Worm (Caenorhabditis elegans) whole organism, mixed stage, embryonic: ENCODE data around the gene C45H4.21.

Source experiments
- bed-3 ChIP-seq: fragments of 200-800 bp; sonication (Bioruptor generic); optimal IDR thresholded peaks from 3 replicates; lab custom pipeline; 2018; ENCODE audit warnings: mild to moderate bottlenecking, missing genetic modification characterization, moderate library complexity, missing compliant biosample characterization
- blmp-1 ChIP-seq: fragments of 150-350 bp; optimal IDR thresholded peaks from 2 replicates; lab custom pipeline; 2014; ENCODE audit warnings: missing biosample characterization, missing genetic modification characterization
- ceh-39 ChIP-seq: fragments of 150-350 bp; optimal IDR thresholded peaks from 2 replicates; lab custom pipeline; 2014; ENCODE audit warnings: missing biosample characterization, missing genetic modification characterization
- ceh-43 ChIP-seq: fragments of 200-800 bp; sonication (Bioruptor generic); optimal IDR thresholded peaks from 2 replicates; lab custom pipeline; 2018; ENCODE audit warnings: mild to moderate bottlenecking, missing genetic modification characterization, moderate library complexity, missing compliant biosample characterization
- ces-1 ChIP-seq: fragments of 150-350 bp; optimal IDR thresholded peaks from 2 replicates; lab custom pipeline; 2014; ENCODE audit warnings: missing biosample characterization, missing genetic modification reagents, missing genetic modification characterization
- elt-1 ChIP-seq: sonication (generic microtip); optimal IDR thresholded peaks from 2 replicates; lab custom pipeline; 2017; ENCODE audit warnings: missing genetic modification characterization, mild to moderate bottlenecking, missing compliant biosample characterization, antibody characterized with exemption, moderate library complexity, borderline replicate concordance; ENCODE audit not compliant: insufficient read depth
- elt-3 ChIP-seq: fragments of 150-350 bp; optimal IDR thresholded peaks from 2 replicates; lab custom pipeline; 2014; ENCODE audit warnings: missing biosample characterization, missing genetic modification characterization
- flh-1 ChIP-seq: fragments of 200-800 bp; sonication (Bioruptor generic); optimal IDR thresholded peaks from 2 replicates; lab custom pipeline; 2018; ENCODE audit warnings: mild to moderate bottlenecking, missing genetic modification characterization, moderate library complexity, missing compliant biosample characterization
- ham-2 ChIP-seq: fragments of 200-800 bp; sonication (Bioruptor generic); optimal IDR thresholded peaks from 2 replicates; lab custom pipeline; 2018; ENCODE audit warnings: mild to moderate bottlenecking, missing genetic modification characterization, missing compliant biosample characterization
- hlh-1 ChIP-seq: fragments of 150-350 bp; optimal IDR thresholded peaks from 2 replicates; lab custom pipeline; 2014; ENCODE audit warnings: missing biosample characterization, missing genetic modification reagents, missing genetic modification characterization
- lin-13 ChIP-seq: fragments of 150-350 bp; optimal IDR thresholded peaks from 2 replicates; lab custom pipeline; 2014; ENCODE audit warnings: missing biosample characterization, missing genetic modification characterization
- lin-32 ChIP-seq: fragments of 200-800 bp; sonication (Bioruptor generic); optimal IDR thresholded peaks from 2 replicates; lab custom pipeline; 2018; ENCODE audit warnings: mild to moderate bottlenecking, missing genetic modification characterization, missing compliant biosample characterization
- mab-5 ChIP-seq: fragments of 150-350 bp; optimal IDR thresholded peaks from 2 replicates; lab custom pipeline; 2014; ENCODE audit warnings: missing biosample characterization, missing genetic modification characterization
- mls-2 ChIP-seq: sonication (generic microtip); optimal IDR thresholded peaks from 2 replicates; lab custom pipeline; 2016; ENCODE audit warnings: mild to moderate bottlenecking, missing genetic modification characterization, moderate library complexity, missing compliant biosample characterization
- nhr-12 ChIP-seq: fragments of 150-350 bp; optimal IDR thresholded peaks from 2 replicates; lab custom pipeline; 2014; ENCODE audit warnings: missing biosample characterization, missing genetic modification characterization
- nhr-2 ChIP-seq: fragments of 150-350 bp; optimal IDR thresholded peaks from 2 replicates; lab custom pipeline; 2014; ENCODE audit warnings: missing biosample characterization, missing genetic modification characterization
- nhr-237 ChIP-seq: fragments of 150-350 bp; optimal IDR thresholded peaks from 2 replicates; lab custom pipeline; 2014; ENCODE audit warnings: missing biosample characterization, missing genetic modification characterization
- nhr-28 ChIP-seq: fragments of 150-350 bp; optimal IDR thresholded peaks from 2 replicates; lab custom pipeline; 2014; ENCODE audit warnings: missing biosample characterization, missing genetic modification characterization
- nhr-76 ChIP-seq: sonication (generic microtip); optimal IDR thresholded peaks from 2 replicates; lab custom pipeline; 2017; ENCODE audit warnings: missing biosample characterization, missing genetic modification characterization
- pha-4 ChIP-seq: fragments of 150-350 bp; optimal IDR thresholded peaks from 2 replicates; lab custom pipeline; 2018; ENCODE audit warnings: missing biosample characterization, missing genetic modification reagents, missing genetic modification characterization
- sem-2 ChIP-seq: fragments of 200-800 bp; sonication (Bioruptor generic); optimal IDR thresholded peaks from 2 replicates; lab custom pipeline; 2018; ENCODE audit warnings: mild to moderate bottlenecking, missing genetic modification characterization, missing compliant biosample characterization
- snpc-4 ChIP-seq: fragments of 150-350 bp; optimal IDR thresholded peaks from 2 replicates; lab custom pipeline; 2014; ENCODE audit warnings: missing biosample characterization, missing genetic modification characterization
- sptf-1 ChIP-seq: sonication (generic microtip); optimal IDR thresholded peaks from 2 replicates; lab custom pipeline; 2017; ENCODE audit warnings: mild to moderate bottlenecking, missing genetic modification characterization, moderate library complexity, missing compliant biosample characterization
- unc-120 ChIP-seq: sonication (generic microtip); optimal IDR thresholded peaks from 2 replicates; lab custom pipeline; 2017; ENCODE audit warnings: missing genetic modification characterization, missing compliant biosample characterization; ENCODE audit not compliant: poor library complexity, severe bottlenecking
- unc-39 ChIP-seq: fragments of 150-350 bp; optimal IDR thresholded peaks from 2 replicates; lab custom pipeline; 2014; ENCODE audit warnings: missing biosample characterization, missing genetic modification characterization
- unc-62 ChIP-seq: fragments of 150-350 bp; optimal IDR thresholded peaks from 2 replicates; lab custom pipeline; 2014; ENCODE audit warnings: missing biosample characterization, missing genetic modification reagents, missing genetic modification characterization
- zip-8 ChIP-seq: fragments of 150-350 bp; optimal IDR thresholded peaks from 2 replicates; lab custom pipeline; 2014; ENCODE audit warnings: missing biosample characterization, missing genetic modification characterization
- ztf-11 ChIP-seq: fragments of 150-350 bp; optimal IDR thresholded peaks from 2 replicates; lab custom pipeline; 2014; ENCODE audit warnings: missing biosample characterization, missing genetic modification characterization

Gene C45H4.21

ce11 chrV:2156830-2157229 lies 7.5 kb upstream of the C45H4.21 start, which contains the start of gene srbc-22:
TSS of gene srbc-22 (plus strand) at chrV:2157130.
- peak; percentile 23 for TF ChIP-seq zip-8 (tag; lab: Kevin White, UChicago)
- no peak for TF ChIP-seq sem-2
- TF ChIP-seq, all 35 proteins: peak for 1

ce11 chrV:2155232-2155631 lies 5.9 kb upstream of the C45H4.21 start, which contains the start of gene srbc-21:
TSS of gene srbc-21 (plus strand) at chrV:2155532.
- TF ChIP-seq zip-8 (tag; lab: Kevin White, UChicago) (peak; percentile 5), nhr-12 (tag; lab: Kevin White, UChicago) (no peak)
- TF ChIP-seq, all 35 proteins: peak for 1

ce11 chrV:2153274-2153673 lies 3.9 kb upstream of the C45H4.21 start, which contains the start of gene srbc-23:
TSS of gene srbc-23 (plus strand) at chrV:2153574.
- TF ChIP-seq flh-1 (GFP tag; lab: Kevin White, UChicago) (no peak), snpc-4 (tag; lab: Kevin White, UChicago) (no peak), ceh-43 (no peak), nhr-237 (tag; lab: Kevin White, UChicago) (no peak), zip-8 (tag; lab: Kevin White, UChicago) (no peak), sptf-1 (no peak), mls-2 (tag; lab: Kevin White, UChicago) (no peak)

- TF ChIP-seq sptf-1: no peak
- no peak for TF ChIP-seq nhr-237 (tag; lab: Kevin White, UChicago)
- TF ChIP-seq ztf-11 (tag; lab: Kevin White, UChicago): no peak
- no peak for TF ChIP-seq ces-1 (GFP tag; lab: Kevin White, UChicago)
- no peak for TF ChIP-seq unc-39 (tag; lab: Kevin White, UChicago)
- TF ChIP-seq pha-4 (tag; lab: Kevin White, UChicago): no peak
Measured at ce11 chrV:2151458-2151857, 2.1 kb upstream of the C45H4.21 start, which contains the start of gene srbc-24. TSS of gene srbc-24 (plus strand) at chrV:2151758.

- no peak for TF ChIP-seq lin-13 (tag; lab: Kevin White, UChicago)
- TF ChIP-seq mab-5: no peak
- no peak for TF ChIP-seq snpc-4 (tag; lab: Kevin White, UChicago)
- no peak for TF ChIP-seq bed-3 (GFP tag; lab: Kevin White, UChicago)
- TF ChIP-seq ceh-43: no peak
- TF ChIP-seq nhr-2 (tag; lab: Kevin White, UChicago): no peak
- no peak for TF ChIP-seq elt-3 (tag; lab: Kevin White, UChicago)
- TF ChIP-seq unc-120 (tag; lab: Kevin White, UChicago): no peak
- no peak for TF ChIP-seq ham-2
- TF ChIP-seq nhr-237 (tag; lab: Kevin White, UChicago): no peak
- no peak for TF ChIP-seq nhr-12 (tag; lab: Kevin White, UChicago)
- no peak for TF ChIP-seq nhr-76 (tag; lab: Kevin White, UChicago)
- no peak for TF ChIP-seq lin-32
- no peak for TF ChIP-seq nhr-28 (tag; lab: Kevin White, UChicago)
- TF ChIP-seq pha-4 (tag; lab: Kevin White, UChicago): no peak
- no peak for TF ChIP-seq elt-1
- no peak for TF ChIP-seq unc-39 (tag; lab: Kevin White, UChicago)
- no peak for TF ChIP-seq zip-8 (tag; lab: Kevin White, UChicago)
- TF ChIP-seq hlh-1 (tag; lab: Kevin White, UChicago): no peak
Measured at ce11 chrV:2150876-2151275, 1.5 kb upstream of the C45H4.21 start, which contains the start of gene C45H4.13. TSS of gene C45H4.13 (minus strand) at chrV:2150976.

- no peak for TF ChIP-seq unc-62 (GFP tag; lab: Kevin White, UChicago)
- TF ChIP-seq ceh-39 (tag; lab: Kevin White, UChicago): no peak
- no peak for TF ChIP-seq nhr-76 (tag; lab: Kevin White, UChicago)
- no peak for TF ChIP-seq flh-1 (GFP tag; lab: Kevin White, UChicago)
- TF ChIP-seq elt-3 (tag; lab: Kevin White, UChicago): no peak
- no peak for TF ChIP-seq blmp-1 (tag; lab: Kevin White, UChicago)
- TF ChIP-seq unc-120 (tag; lab: Kevin White, UChicago): no peak
- no peak for TF ChIP-seq lin-32
- no peak for TF ChIP-seq snpc-4 (tag; lab: Kevin White, UChicago)
Measured at ce11 chrV:2146795-2147194, 2.5 kb downstream of the C45H4.21 start, which contains the start of gene srbc-20. TSS of gene srbc-20 (plus strand) at chrV:2147095.
